Fruit fly (Drosophila melanogaster): ENCODE data around the gene Hel89B.

Hel89B gene

DNA sequence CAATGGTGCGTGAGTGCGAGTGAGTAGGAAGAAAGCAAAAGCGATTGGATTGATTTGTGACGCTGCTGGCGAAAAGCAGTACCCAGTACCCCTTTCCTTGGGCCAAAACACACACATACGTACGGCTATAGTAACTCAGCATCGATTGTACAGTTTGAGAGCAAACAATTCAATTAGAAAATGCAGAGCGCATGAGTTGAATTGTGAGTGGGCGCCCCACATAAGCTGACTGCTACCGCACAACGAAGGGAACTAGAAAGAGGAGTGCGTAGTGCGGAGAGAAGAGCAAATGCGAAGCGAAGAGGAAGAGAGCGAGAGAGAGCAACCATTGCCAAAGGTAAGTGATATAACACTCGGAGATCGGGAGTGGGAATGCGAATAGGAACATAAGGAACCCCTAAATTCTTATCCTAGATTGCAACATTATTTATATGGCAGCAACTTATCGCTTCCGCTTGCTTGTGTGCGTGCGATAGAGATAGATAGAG is 434 bp downstream of the Hel89B start (continued):
- TF ChIP-seq NC2β (GFP tag; optimal IDR thresholded peaks at IDR 0.05) (no peak), ap (GFP tag; IDR thresholded peaks at IDR 0.05) (no peak), Vsx1 (GFP tag; optimal IDR thresholded peaks at IDR 0.05) (no peak), CG7357 (GFP tag; IDR thresholded peaks at IDR 0.05) (no peak), sr (GFP tag; IDR thresholded peaks at IDR 0.05) (no peak), pb (GFP tag; optimal IDR thresholded peaks at IDR 0.05) (peak; percentile 52), CG14710 (tag; optimal IDR thresholded peaks at IDR 0.05) (no peak), dimm (GFP tag; IDR thresholded peaks at IDR 0.05) (no peak), GATAe (GFP tag; conservative IDR thresholded peaks at IDR 0.05) (no peak), gfzf (GFP tag; optimal IDR thresholded peaks at IDR 0.05) (no peak), CG13287 (GFP tag; IDR thresholded peaks at IDR 0.05; ENCODE audit: partially characterized antibody) (no peak), Dad (GFP tag; optimal IDR thresholded peaks at IDR 0.05) (no peak), ab (GFP tag; optimal IDR thresholded peaks at IDR 0.05) (no peak), Eip74EF (GFP tag; optimal IDR thresholded peaks at IDR 0.05) (no peak), schlank (tag; optimal IDR thresholded peaks at IDR 0.05) (no peak), vvl (GFP tag; IDR thresholded peaks at IDR 0.05) (no peak), Spps (tag; optimal IDR thresholded peaks at IDR 0.05) (no peak), hth (optimal IDR thresholded peaks at IDR 0.05) (no peak), phol (tag; optimal IDR thresholded peaks at IDR 0.05) (no peak), CG17912 (GFP tag; optimal IDR thresholded peaks at IDR 0.05) (no peak), Dp (GFP tag; optimal IDR thresholded peaks at IDR 0.05) (no peak), Lhr (GFP tag; optimal IDR thresholded peaks at IDR 0.05) (no peak), Abd-B (GFP tag; optimal IDR thresholded peaks at IDR 0.05) (no peak), row (GFP tag; IDR thresholded peaks at IDR 0.05) (no peak), yki (optimal IDR thresholded peaks at IDR 0.05) (peak; percentile 84), trh (GFP tag; optimal IDR thresholded peaks at IDR 0.05) (no peak), vnd (GFP tag; IDR thresholded peaks at IDR 0.05; ENCODE audit: partially characterized antibody) (no peak), caup (GFP tag; optimal IDR thresholded peaks at IDR 0.05; ENCODE audit: severe bottlenecking) (no peak), CG2116 (GFP tag; optimal IDR thresholded peaks at IDR 0.05) (no peak), C15 (GFP tag; IDR thresholded peaks at IDR 0.05) (no peak), Blimp-1 (GFP tag; optimal IDR thresholded peaks at IDR 0.05) (no peak), CG9727 (GFP tag; optimal IDR thresholded peaks at IDR 0.05) (no peak), dm (GFP tag; optimal IDR thresholded peaks at IDR 0.05) (peak; percentile 59), CG12104 (GFP tag; optimal IDR thresholded peaks at IDR 0.05) (no peak), exex (tag; optimal IDR thresholded peaks at IDR 0.05) (peak; percentile 71), TFAM (GFP tag; optimal IDR thresholded peaks at IDR 0.05) (no peak), Max (GFP tag; optimal IDR thresholded peaks at IDR 0.05) (peak; percentile 43), kay (GFP tag; optimal IDR thresholded peaks at IDR 0.05) (no peak), Opbp (GFP tag; IDR thresholded peaks at IDR 0.05; ENCODE audit: partially characterized antibody) (no peak), Nf-YA (GFP tag; IDR thresholded peaks at IDR 0.05) (no peak), Mes4 (GFP tag; optimal IDR thresholded peaks at IDR 0.05) (no peak), H2.0 (GFP tag; IDR thresholded peaks at IDR 0.05) (no peak), Lpt (GFP tag; optimal IDR thresholded peaks at IDR 0.05) (no peak), CG10959 (GFP tag; IDR thresholded peaks at IDR 0.05) (no peak), zfh2 (GFP tag; optimal IDR thresholded peaks at IDR 0.05) (no peak), CG5953 (GFP tag; IDR thresholded peaks at IDR 0.05) (no peak), Bdp1 (GFP tag; optimal IDR thresholded peaks at IDR 0.05) (no peak), CG6175 (GFP tag; IDR thresholded peaks at IDR 0.05) (no peak), Rx (GFP tag; IDR thresholded peaks at IDR 0.05) (no peak), CG16815 (GFP tag; optimal IDR thresholded peaks at IDR 0.05) (no peak), CG11247 (GFP tag; IDR thresholded peaks at IDR 0.05) (no peak), CG16779 (GFP tag; IDR thresholded peaks at IDR 0.05) (no peak), sim (GFP tag; IDR thresholded peaks at IDR 0.05) (no peak)
